Fruit fly (Drosophila melanogaster) whole organism, embryonic: ENCODE data around the gene cue.
A peak's percentile ranks its signal among the peaks of the same experiment; 100 is the strongest.

Experiments
- CG11456 ChIP-seq: fragments of 200-800 bp; sonication (Bioruptor generic); IDR thresholded peaks from 3 replicates; pipeline ENCODE4 v1.3.6; 2022; ENCODE audit warnings: missing biosample characterization, missing genetic modification characterization
- CG11696 ChIP-seq: fragments of 200-800 bp; sonication (Bioruptor generic); IDR thresholded peaks from 2 replicates; pipeline ENCODE4 v1.3.6; 2022; ENCODE audit warnings: missing biosample characterization, missing genetic modification characterization
- CG12299 ChIP-seq: fragments of 200-800 bp; sonication (Bioruptor generic); optimal IDR thresholded peaks from 2 replicates; lab custom pipeline; 2018; ENCODE audit warnings: missing biosample characterization, mild to moderate bottlenecking, missing genetic modification characterization
- CG12659 ChIP-seq: fragments of 200-800 bp; sonication (Bioruptor generic); optimal IDR thresholded peaks from 3 replicates; lab custom pipeline; 2017; ENCODE audit warnings: mild to moderate bottlenecking, missing biosample characterization, missing genetic modification reagents, missing genetic modification characterization
- CG15479 ChIP-seq: fragments of 200-800 bp; sonication (Bioruptor generic); optimal IDR thresholded peaks from 3 replicates; lab custom pipeline; 2019; ENCODE audit warnings: missing biosample characterization, mild to moderate bottlenecking, missing genetic modification characterization, moderate library complexity
- CG16779 ChIP-seq: fragments of 200-800 bp; sonication (Bioruptor generic); IDR thresholded peaks from 2 replicates; pipeline ENCODE4 v1.3.6; 2022; ENCODE audit warnings: missing biosample characterization, missing genetic modification characterization
- CG17359 ChIP-seq: fragments of 200-800 bp; sonication (Bioruptor generic); optimal IDR thresholded peaks from 3 replicates; lab custom pipeline; 2018; ENCODE audit warnings: missing biosample characterization, mild to moderate bottlenecking, missing genetic modification characterization, moderate library complexity
- CG17385 ChIP-seq: fragments of 200-800 bp; sonication (Bioruptor generic); optimal IDR thresholded peaks from 3 replicates; lab custom pipeline; 2018; ENCODE audit warnings: missing biosample characterization, mild to moderate bottlenecking, missing genetic modification characterization
- CG17802 ChIP-seq: fragments of 200-800 bp; sonication (Bioruptor generic); optimal IDR thresholded peaks from 2 replicates; lab custom pipeline; 2018; ENCODE audit warnings: missing biosample characterization, mild to moderate bottlenecking, missing genetic modification characterization, moderate library complexity
- CG18476 ChIP-seq: fragments of 200-800 bp; sonication (Bioruptor generic); optimal IDR thresholded peaks from 2 replicates; lab custom pipeline; 2016; ENCODE audit warnings: missing biosample characterization, mild to moderate bottlenecking, missing genetic modification characterization
- CG2120 ChIP-seq: fragments of 200-800 bp; sonication (Bioruptor generic); optimal IDR thresholded peaks from 3 replicates; lab custom pipeline; 2016; ENCODE audit warnings: missing biosample characterization, missing genetic modification characterization
- CG30403 ChIP-seq: fragments of 200-800 bp; sonication (Bioruptor generic); optimal IDR thresholded peaks from 3 replicates; lab custom pipeline; 2016; ENCODE audit warnings: missing biosample characterization, missing genetic modification characterization
- CG3407 ChIP-seq: fragments of 200-800 bp; sonication (Bioruptor generic); optimal IDR thresholded peaks from 2 replicates; lab custom pipeline; 2018; ENCODE audit warnings: missing biosample characterization, mild to moderate bottlenecking, missing genetic modification characterization
- CG34376 ChIP-seq: fragments of 200-800 bp; sonication (Bioruptor generic); optimal IDR thresholded peaks from 2 replicates; lab custom pipeline; 2018; ENCODE audit warnings: missing biosample characterization, mild to moderate bottlenecking, missing genetic modification characterization
- CG3726 ChIP-seq: fragments of 200-800 bp; sonication (Bioruptor generic); IDR thresholded peaks from 3 replicates; pipeline ENCODE4, ENCODE4 v1.3.6; 2022; ENCODE audit warnings: missing biosample characterization, missing genetic modification characterization
- CG6813 ChIP-seq: fragments of 200-800 bp; sonication (Bioruptor generic); optimal IDR thresholded peaks from 2 replicates; lab custom pipeline; 2017; ENCODE audit warnings: missing biosample characterization, missing genetic modification characterization, mild to moderate bottlenecking, moderate library complexity, missing genetic modification reagents
- CG7556 ChIP-seq: fragments of 200-800 bp; sonication (Bioruptor generic); optimal IDR thresholded peaks from 2 replicates; lab custom pipeline; 2017; ENCODE audit warnings: missing biosample characterization, mild to moderate bottlenecking, missing genetic modification characterization
- CG7839 ChIP-seq: fragments of 200-800 bp; sonication (Bioruptor generic); optimal IDR thresholded peaks from 3 replicates; lab custom pipeline; 2018; ENCODE audit warnings: missing biosample characterization, mild to moderate bottlenecking, missing genetic modification characterization, moderate library complexity
- CG7928 ChIP-seq: fragments of 200-800 bp; sonication (Bioruptor generic); optimal IDR thresholded peaks from 2 replicates; lab custom pipeline; 2017; ENCODE audit warnings: missing biosample characterization, mild to moderate bottlenecking, missing genetic modification characterization
- CG8281 ChIP-seq: fragments of 200-800 bp; sonication (Bioruptor generic); optimal IDR thresholded peaks from 2 replicates; lab custom pipeline; 2018; ENCODE audit warnings: missing biosample characterization, mild to moderate bottlenecking, missing genetic modification characterization, moderate library complexity
- CG9817 ChIP-seq: fragments of 200-800 bp; sonication (Bioruptor generic); optimal IDR thresholded peaks from 2 replicates; lab custom pipeline; 2018; ENCODE audit warnings: missing biosample characterization, mild to moderate bottlenecking, missing genetic modification characterization, moderate library complexity
- CG9932 ChIP-seq: fragments of 200-800 bp; sonication (Bioruptor generic); IDR thresholded peaks from 2 replicates; pipeline ENCODE4 v1.3.6; 2022; ENCODE audit warnings: missing biosample characterization, missing genetic modification characterization
- Deaf1 ChIP-seq: fragments of 200-800 bp; optimal IDR thresholded peaks from 3 replicates; lab custom pipeline; 2019; ENCODE audit warnings: missing biosample characterization, mild to moderate bottlenecking, missing genetic modification characterization, moderate library complexity
- Dip3 ChIP-seq: fragments of 200-800 bp; sonication (Bioruptor generic); optimal IDR thresholded peaks from 3 replicates; lab custom pipeline; 2016; ENCODE audit warnings: missing biosample characterization, missing genetic modification characterization
- Meics ChIP-seq: fragments of 200-800 bp; sonication (Bioruptor generic); optimal IDR thresholded peaks from 2 replicates; lab custom pipeline; 2017; ENCODE audit warnings: missing biosample characterization, mild to moderate bottlenecking, missing genetic modification characterization
- Mrtf ChIP-seq: fragments of 200-800 bp; sonication (Bioruptor generic); IDR thresholded peaks from 3 replicates; pipeline ENCODE4 v1.3.6; 2022; ENCODE audit warnings: missing biosample characterization, missing genetic modification characterization
- Pdp1 ChIP-seq, 2 experiments: fragments of 200-800 bp; sonication (Bioruptor generic); optimal IDR thresholded peaks; 3 replicates each; lab custom pipeline; 2016; ENCODE audit warnings: missing biosample characterization in 2 of 2, missing genetic modification characterization in 2 of 2, mild to moderate bottlenecking in 1 of 2, moderate library complexity in 1 of 2
- Sox102F ChIP-seq: fragments of 200-800 bp; sonication (Bioruptor generic); optimal IDR thresholded peaks from 2 replicates; lab custom pipeline; 2018; ENCODE audit warnings: missing biosample characterization, mild to moderate bottlenecking, missing genetic modification characterization, moderate library complexity
- bab2 ChIP-seq: fragments of 200-800 bp; sonication (Bioruptor generic); optimal IDR thresholded peaks from 2 replicates; lab custom pipeline; 2016; ENCODE audit warnings: missing biosample characterization, missing genetic modification characterization
- bbx ChIP-seq: fragments of 200-800 bp; sonication (Bioruptor generic); IDR thresholded peaks from 2 replicates; pipeline ENCODE4 v1.3.6; 2022; ENCODE audit warnings: missing biosample characterization, missing genetic modification characterization; ENCODE audit not compliant: partially characterized antibody
- cwo ChIP-seq: fragments of 200-800 bp; sonication (Bioruptor generic); optimal IDR thresholded peaks from 3 replicates; lab custom pipeline; 2017; ENCODE audit warnings: missing biosample characterization, missing genetic modification characterization, mild to moderate bottlenecking, moderate library complexity, missing genetic modification reagents
- disco-r ChIP-seq: fragments of 200-800 bp; sonication (Bioruptor generic); optimal IDR thresholded peaks from 2 replicates; lab custom pipeline; 2016; ENCODE audit warnings: missing biosample characterization, missing genetic modification characterization
- ewg ChIP-seq: fragments of 200-800 bp; sonication (Bioruptor generic); optimal IDR thresholded peaks from 3 replicates; lab custom pipeline; 2017; ENCODE audit warnings: mild to moderate bottlenecking, missing biosample characterization, missing genetic modification reagents, missing genetic modification characterization
- eyg ChIP-seq: fragments of 200-800 bp; sonication (Bioruptor generic); optimal IDR thresholded peaks from 3 replicates; lab custom pipeline; 2016; ENCODE audit warnings: missing biosample characterization, missing genetic modification characterization
- gt ChIP-seq: fragments of 200-800 bp; sonication (Bioruptor generic); IDR thresholded peaks from 2 replicates; pipeline ENCODE4 v1.3.6; 2022; ENCODE audit warnings: missing biosample characterization, missing genetic modification characterization
- kah ChIP-seq: fragments of 200-800 bp; sonication (Bioruptor generic); optimal IDR thresholded peaks from 2 replicates; lab custom pipeline; 2018; ENCODE audit warnings: missing biosample characterization, mild to moderate bottlenecking, missing genetic modification characterization
- kni ChIP-seq: fragments of 200-800 bp; sonication (Bioruptor generic); optimal IDR thresholded peaks from 3 replicates; lab custom pipeline; 2017; ENCODE audit warnings: mild to moderate bottlenecking, missing biosample characterization, missing genetic modification reagents, missing genetic modification characterization
- knrl ChIP-seq: fragments of 200-800 bp; sonication (Bioruptor generic); IDR thresholded peaks from 3 replicates; pipeline ENCODE4 v1.3.6; 2022; ENCODE audit warnings: missing biosample characterization, missing genetic modification characterization; ENCODE audit not compliant: partially characterized antibody
- lmd ChIP-seq: fragments of 200-800 bp; sonication (Bioruptor generic); IDR thresholded peaks from 2 replicates; pipeline ENCODE4 v1.3.6; 2022; ENCODE audit warnings: missing biosample characterization, missing genetic modification characterization
- luna ChIP-seq: fragments of 200-800 bp; sonication (Bioruptor generic); optimal IDR thresholded peaks from 2 replicates; lab custom pipeline; 2016; ENCODE audit warnings: missing biosample characterization, missing genetic modification characterization
- nerfin-2 ChIP-seq: fragments of 200-800 bp; sonication (Bioruptor generic); IDR thresholded peaks from 2 replicates; pipeline ENCODE4 v1.3.6; 2022; ENCODE audit warnings: missing biosample characterization, missing genetic modification characterization; ENCODE audit not compliant: partially characterized antibody
- nom ChIP-seq: fragments of 200-800 bp; sonication (Bioruptor generic); optimal IDR thresholded peaks from 2 replicates; lab custom pipeline; 2017; ENCODE audit warnings: missing biosample characterization, missing genetic modification characterization, mild to moderate bottlenecking, moderate library complexity, missing genetic modification reagents
- oc ChIP-seq: fragments of 200-800 bp; sonication (Bioruptor generic); optimal IDR thresholded peaks from 2 replicates; lab custom pipeline; 2018; ENCODE audit warnings: missing biosample characterization, mild to moderate bottlenecking, missing genetic modification characterization, moderate library complexity
- repo ChIP-seq: fragments of 200-800 bp; sonication (Bioruptor generic); optimal IDR thresholded peaks from 2 replicates; lab custom pipeline; 2016; ENCODE audit warnings: missing biosample characterization, missing genetic modification characterization
- sc ChIP-seq, 3 experiments: fragments of >200 bp in 2 of 3; fragments of 200-800 bp in 1 of 3; sonication (Bioruptor generic) in 1 of 3; optimal IDR thresholded peaks; 2 replicates in 2 of 3; 3 replicates in 1 of 3; lab custom pipeline; 2017; ENCODE audit warnings: mild to moderate bottlenecking in 1 of 3, missing biosample characterization in 1 of 3, missing genetic modification characterization in 1 of 3, missing genetic modification reagents in 1 of 3
- sqz ChIP-seq: fragments of 200-800 bp; sonication (Bioruptor generic); optimal IDR thresholded peaks from 3 replicates; lab custom pipeline; 2018; ENCODE audit warnings: missing biosample characterization, mild to moderate bottlenecking, missing genetic modification characterization
- sr ChIP-seq: fragments of 200-800 bp; sonication (Bioruptor generic); IDR thresholded peaks from 3 replicates; pipeline ENCODE4 v1.3.6; 2022; ENCODE audit warnings: missing biosample characterization, missing genetic modification characterization
- tgo ChIP-seq: fragments of 200-800 bp; sonication (Bioruptor generic); IDR thresholded peaks from 3 replicates; pipeline ENCODE4 v1.3.6; 2022; ENCODE audit warnings: missing biosample characterization, missing genetic modification characterization
- zf30C ChIP-seq: fragments of 200-800 bp; sonication (Bioruptor generic); optimal IDR thresholded peaks from 3 replicates; lab custom pipeline; 2018; ENCODE audit warnings: missing biosample characterization, mild to moderate bottlenecking, missing genetic modification characterization

cue gene

DNA sequence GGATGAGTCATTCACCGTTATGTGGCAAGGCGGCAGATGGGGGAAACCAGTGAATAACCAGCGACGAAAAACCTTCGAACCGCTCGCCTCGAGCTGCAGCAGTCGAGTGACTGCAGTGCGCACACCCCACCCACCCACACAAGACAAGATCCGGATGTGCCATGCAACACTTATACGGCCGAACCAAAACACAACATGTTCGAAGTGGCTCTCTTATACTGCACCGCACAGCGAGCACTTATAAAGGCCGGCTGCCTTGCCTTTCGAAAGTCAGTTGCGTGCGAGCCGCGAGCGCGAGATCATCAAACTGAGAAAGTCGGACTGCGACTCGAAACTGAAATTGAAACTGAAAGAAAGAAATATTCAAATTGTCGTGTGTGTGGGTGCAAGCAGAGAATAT is 53.5 kb downstream of the cue start, which contains the start of gene rho (continued):
- TF ChIP-seq CG6813, result no peak
- TF ChIP-seq kni (GFP tag; lab: Kevin White, UChicago), result peak; percentile 45
- TF ChIP-seq CG12299, result no peak
- TF ChIP-seq CG12659 (GFP tag; lab: Kevin White, UChicago), result no peak
- no peak for TF ChIP-seq CG7556 (GFP tag; lab: Kevin White, UChicago)
- no peak for TF ChIP-seq CG11696 (GFP tag; lab: Robert Waterston, UW)
- TF ChIP-seq CG7928 (GFP tag; lab: Kevin White, UChicago), result no peak
- TF ChIP-seq CG16779 (GFP tag; lab: Robert Waterston, UW), result no peak
- no peak; the same call in 2 of the 3 replicates for TF ChIP-seq knrl
- TF ChIP-seq Pdp1 (GFP tag; optimal IDR thresholded peaks at IDR 0.05; lab: Kevin White, UChicago), result peak in 1 of 2 experiments; percentile 6
- no peak for TF ChIP-seq CG9817 (tag; lab: Kevin White, UChicago)
- TF ChIP-seq nom (GFP tag; lab: Kevin White, UChicago), result peak; percentile 46
- TF ChIP-seq CG3726 (GFP tag; lab: Robert Waterston, UW), result no peak
- TF ChIP-seq nerfin-2 (GFP tag; lab: Robert Waterston, UW), result no peak
- no peak for TF ChIP-seq kah (GFP tag; lab: Kevin White, UChicago)
- no peak for TF ChIP-seq CG18476 (GFP tag; lab: Kevin White, UChicago)
- peak; percentile 35 for TF ChIP-seq CG7839 (tag; lab: Kevin White, UChicago)
- no peak for TF ChIP-seq sc (optimal IDR thresholded peaks at IDR 0.05; lab: Kevin White, UChicago)
- TF ChIP-seq sc (GFP tag; optimal IDR thresholded peaks at IDR 0.05; lab: Kevin White, UChicago), result no peak
- TF ChIP-seq CG9932 (GFP tag; lab: Robert Waterston, UW), result 0 out of 2 replicates have a peak, but pooled peaks have one; percentile 13
- TF ChIP-seq Dip3 (GFP tag; lab: Kevin White, UChicago), result no peak
- peak; percentile 21 for TF ChIP-seq CG17359 (tag; lab: Kevin White, UChicago)
- no peak for TF ChIP-seq Sox102F
- peak; percentile 34 for TF ChIP-seq Deaf1 (tag; lab: Kevin White, UChicago)
- no peak for TF ChIP-seq bab2
- peak; percentile 68; the same call in 2 of the 3 replicates for TF ChIP-seq sr
- 0 out of 3 replicates have a peak, but pooled peaks have one; percentile 23 for TF ChIP-seq tgo
- peak; percentile 30 for TF ChIP-seq repo (GFP tag; lab: Kevin White, UChicago)
- peak; percentile 31 for TF ChIP-seq zf30C (GFP tag; lab: Kevin White, UChicago)
- TF ChIP-seq CG8281, result no peak
- TF ChIP-seq oc (tag; lab: Kevin White, UChicago), result peak; percentile 22
- TF ChIP-seq lmd, result no peak
- no peak for TF ChIP-seq gt (GFP tag; lab: Robert Waterston, UW)
- TF ChIP-seq CG2120 (GFP tag; lab: Kevin White, UChicago), result no peak
- no peak for TF ChIP-seq CG3407 (GFP tag; lab: Kevin White, UChicago)
- no peak for TF ChIP-seq CG30403
- no peak for TF ChIP-seq CG34376 (GFP tag; lab: Kevin White, UChicago)
- no peak for TF ChIP-seq cwo (GFP tag; lab: Kevin White, UChicago)
- TF ChIP-seq Meics (GFP tag; lab: Kevin White, UChicago), result no peak
- TF ChIP-seq sqz, result no peak
- TF ChIP-seq Mrtf (GFP tag; lab: Robert Waterston, UW), result no peak
- peak; percentile 73 for TF ChIP-seq bbx (GFP tag; lab: Robert Waterston, UW)
- peak; percentile 8 for TF ChIP-seq eyg (GFP tag; lab: Kevin White, UChicago)
- no peak for TF ChIP-seq disco-r (GFP tag; lab: Kevin White, UChicago)
- TF ChIP-seq ewg (GFP tag; lab: Kevin White, UChicago), result no peak
- peak; percentile 56; the same call in 1 of the 3 replicates for TF ChIP-seq CG11456 (GFP tag; lab: Robert Waterston, UW)
- TF ChIP-seq luna (GFP tag; lab: Kevin White, UChicago), result no peak
- TF ChIP-seq CG15479 (GFP tag; lab: Kevin White, UChicago), result peak; percentile 14
- no peak for TF ChIP-seq CG17802 (tag; lab: Kevin White, UChicago)
- peak; percentile 40 for TF ChIP-seq CG17385 (GFP tag; lab: Kevin White, UChicago)
